Fruit fly (Drosophila melanogaster): Measurements from ENCODE around the gene CG32022.

Gene CG32022

dm6 chr3L:8721145-8721544, at the start of gene CG32022, which contains the start of gene CG6511 (continued):
- TF ChIP-seq CG9215 (GFP tag; IDR thresholded peaks at IDR 0.05): peak; percentile 98
- TF ChIP-seq emc (GFP tag; optimal IDR thresholded peaks at IDR 0.05): peak; percentile 93
- TF ChIP-seq CG7271 (tag; optimal IDR thresholded peaks at IDR 0.05): peak; percentile 86
- peak; percentile 81 for TF ChIP-seq Adf1 (GFP tag; IDR thresholded peaks at IDR 0.05)
- TF ChIP-seq Fer3 (tag; optimal IDR thresholded peaks at IDR 0.05): peak; percentile 96
- TF ChIP-seq ssp (GFP tag; IDR thresholded peaks at IDR 0.05): peak; percentile 91
- TF ChIP-seq pzg (GFP tag; optimal IDR thresholded peaks at IDR 0.05): peak; percentile 63
- TF ChIP-seq croc (GFP tag; conservative IDR thresholded peaks at IDR 0.05): peak; percentile 97
- TF ChIP-seq mirr (GFP tag; optimal IDR thresholded peaks at IDR 0.05): peak; percentile 94
- TF ChIP-seq Stat92E (GFP tag; optimal IDR thresholded peaks at IDR 0.05): peak in 1 of 3 experiments; percentile 88
- TF ChIP-seq CG30431 (GFP tag; optimal IDR thresholded peaks at IDR 0.05): peak; percentile 96
- TF ChIP-seq CG31224 (GFP tag; IDR thresholded peaks at IDR 0.05): peak; percentile 93
- TF ChIP-seq CG13424 (tag; optimal IDR thresholded peaks at IDR 0.05): peak; percentile 98
- no peak for TF ChIP-seq odd (GFP tag; optimal IDR thresholded peaks at IDR 0.05)
- peak; percentile 48 for TF ChIP-seq hkb (optimal IDR thresholded peaks at IDR 0.05)
- peak; percentile 95 for TF ChIP-seq hkb (GFP tag; IDR thresholded peaks at IDR 0.05)
- TF ChIP-seq grn (GFP tag; optimal IDR thresholded peaks at IDR 0.05): no peak
- TF ChIP-seq fd3F (GFP tag; optimal IDR thresholded peaks at IDR 0.05): peak; percentile 96
- TF ChIP-seq tgo (GFP tag; IDR thresholded peaks at IDR 0.05): peak; percentile 97
- TF ChIP-seq sima (GFP tag; optimal IDR thresholded peaks at IDR 0.05): peak; percentile 90
- peak; percentile 99 for TF ChIP-seq sens (GFP tag)
- TF ChIP-seq caup (GFP tag; optimal IDR thresholded peaks at IDR 0.05; ENCODE audit: severe bottlenecking): peak; percentile 97
- TF ChIP-seq nmo (GFP tag; optimal IDR thresholded peaks at IDR 0.05): peak; percentile 98
- peak; percentile 83 for TF ChIP-seq Hey (tag; optimal IDR thresholded peaks at IDR 0.05)
- TF ChIP-seq Neu2 (GFP tag; optimal IDR thresholded peaks at IDR 0.05; ENCODE audit: borderline replicate concordance): peak; percentile 90
- peak; percentile 86 for TF ChIP-seq Lhr (GFP tag; optimal IDR thresholded peaks at IDR 0.05)
- peak; percentile 86 for TF ChIP-seq Lim3 (GFP tag; IDR thresholded peaks at IDR 0.05)
- TF ChIP-seq CG17385 (GFP tag; optimal IDR thresholded peaks at IDR 0.05): peak; percentile 92
- peak; percentile 95 for TF ChIP-seq NC2β (GFP tag; optimal IDR thresholded peaks at IDR 0.05)
- peak; percentile 80 for TF ChIP-seq bowl (GFP tag; IDR thresholded peaks at IDR 0.05)
- peak; percentile 96 for TF ChIP-seq CG18262 (tag; optimal IDR thresholded peaks at IDR 0.05)
- peak; percentile 94 for TF ChIP-seq CG14050 (GFP tag; IDR thresholded peaks at IDR 0.05)
- peak; percentile 77 for TF ChIP-seq ftz-f1 (GFP tag; optimal IDR thresholded peaks at IDR 0.05)
- peak; percentile 97 for TF ChIP-seq tio (GFP tag; optimal IDR thresholded peaks at IDR 0.05)
- peak; percentile 92 for TF ChIP-seq CG11695 (GFP tag; IDR thresholded peaks at IDR 0.05)
- peak; percentile 97 for TF ChIP-seq Camta (GFP tag; optimal IDR thresholded peaks at IDR 0.05)
- no peak for TF ChIP-seq fru (optimal IDR thresholded peaks at IDR 0.05)
- no peak for TF ChIP-seq CG8478 (optimal IDR thresholded peaks at IDR 0.05)
- no peak for TF ChIP-seq CG17568 (GFP tag; optimal IDR thresholded peaks at IDR 0.05)
- peak; percentile 91 for TF ChIP-seq Hand (GFP tag; optimal IDR thresholded peaks at IDR 0.05)
- peak; percentile 96 for TF ChIP-seq CG1647 (GFP tag; optimal IDR thresholded peaks at IDR 0.05)
- TF ChIP-seq CG31441 (GFP tag; IDR thresholded peaks at IDR 0.05): peak; percentile 94
- TF ChIP-seq zen (tag; optimal IDR thresholded peaks at IDR 0.05): peak; percentile 97
- TF ChIP-seq gce (GFP tag; IDR thresholded peaks at IDR 0.05): peak; percentile 89
- TF ChIP-seq CG6689 (GFP tag; IDR thresholded peaks at IDR 0.05): peak; percentile 96
- TF ChIP-seq eve (GFP tag; optimal IDR thresholded peaks at IDR 0.05): peak in 1 of 2 experiments; percentile 44
- no peak for TF ChIP-seq sna (GFP tag; IDR thresholded peaks at IDR 0.05; ENCODE audit: partially characterized antibody)
- TF ChIP-seq CG7839 (tag; optimal IDR thresholded peaks at IDR 0.05): peak; percentile 98
- peak; percentile 94 for TF ChIP-seq ttk (GFP tag; IDR thresholded peaks at IDR 0.05)
- TF ChIP-seq CG9609 (GFP tag; optimal IDR thresholded peaks at IDR 0.05): peak; percentile 98
- TF ChIP-seq CG6272 (GFP tag; IDR thresholded peaks at IDR 0.05): peak; percentile 97
- TF ChIP-seq Sox100B (GFP tag; optimal IDR thresholded peaks at IDR 0.05): peak; percentile 95
